Worm (Caenorhabditis elegans): ENCODE measurements around the gene crn-5.

crn-5 gene

ce11 chrII:10545924-10546783 is 46.4 kb upstream of the crn-5 start (continued):
- TF ChIP-seq snpc-1.1 (tag; optimal IDR thresholded peaks at IDR 0.05; ENCODE audit: insufficient read depth) (no peak), F37B4.10 (GFP tag; IDR thresholded peaks at IDR 0.05) (no peak), ets-4 (GFP tag; optimal IDR thresholded peaks at IDR 0.05) (no peak), ceh-27 (GFP tag; optimal IDR thresholded peaks at IDR 0.05) (no peak), F22D6.2 (tag; optimal IDR thresholded peaks at IDR 0.05) (no peak), unc-62 (GFP tag; optimal IDR thresholded peaks at IDR 0.05) (no peak), Y95B8A.8 (GFP tag; IDR thresholded peaks at IDR 0.05) (no peak), ZK185.1 (tag; optimal IDR thresholded peaks at IDR 0.05; ENCODE audit: poor library complexity, severe bottlenecking) (no peak), egrh-3 (GFP tag; IDR thresholded peaks at IDR 0.05) (no peak), nfya-2 (GFP tag; IDR thresholded peaks at IDR 0.05) (no peak), nhr-80 (tag; optimal IDR thresholded peaks at IDR 0.05) (no peak), ceh-40 (GFP tag; IDR thresholded peaks at IDR 0.05) (no peak), madf-10 (tag; optimal IDR thresholded peaks at IDR 0.05) (no peak), somi-1 (GFP tag; optimal IDR thresholded peaks at IDR 0.05) (no peak), Y56A3A.18 (GFP tag; IDR thresholded peaks at IDR 0.05) (no peak; the same call in 1 of the 2 replicates), F57A8.1 (GFP tag; optimal IDR thresholded peaks at IDR 0.05) (no peak), gei-17 (GFP tag; optimal IDR thresholded peaks at IDR 0.05) (no peak), bed-2 (GFP tag; IDR thresholded peaks at IDR 0.05) (no peak), lin-35 (GFP tag; optimal IDR thresholded peaks at IDR 0.05) (peak in 1 of 3 experiments; percentile 20), F10E7.11 (tag; optimal IDR thresholded peaks at IDR 0.05) (no peak), dpl-1 (GFP tag; optimal IDR thresholded peaks at IDR 0.05) (no peak), B0035.1 (tag; optimal IDR thresholded peaks at IDR 0.05) (no peak), ama-1 (optimal IDR thresholded peaks at IDR 0.05) (peak; percentile 74), ama-1 (GFP tag; optimal IDR thresholded peaks at IDR 0.05) (no peak), tlf-1 (GFP tag; optimal IDR thresholded peaks at IDR 0.05) (peak; percentile 39), mel-28 (tag; optimal IDR thresholded peaks at IDR 0.05; ENCODE audit: borderline replicate concordance) (no peak), ztf-25 (GFP tag; IDR thresholded peaks at IDR 0.05) (no peak), T07F8.4 (tag; optimal IDR thresholded peaks at IDR 0.05) (no peak), lsl-1 (GFP tag; optimal IDR thresholded peaks at IDR 0.05) (no peak), hsf-1 (GFP tag; IDR thresholded peaks at IDR 0.05) (peak; percentile 85), ztf-3 (GFP tag; optimal IDR thresholded peaks at IDR 0.05) (no peak), ceh-91 (GFP tag; IDR thresholded peaks at IDR 0.05) (no peak), let-526 (GFP tag; IDR thresholded peaks at IDR 0.05) (no peak), sea-2 (GFP tag; IDR thresholded peaks at IDR 0.05) (no peak), ztf-22 (GFP tag; optimal IDR thresholded peaks at IDR 0.05) (no peak), C06A6.2 (GFP tag; conservative IDR thresholded peaks at IDR 0.05) (no peak; the same call in 1 of the 2 replicates), F33H1.4 (GFP tag; IDR thresholded peaks at IDR 0.05) (no peak), zfh-2 (GFP tag; conservative IDR thresholded peaks at IDR 0.05) (peak; percentile 52), K11D2.4 (GFP tag; IDR thresholded peaks at IDR 0.05) (no peak), akir-1 (GFP tag; optimal IDR thresholded peaks at IDR 0.05) (no peak), lin-54 (GFP tag; optimal IDR thresholded peaks at IDR 0.05) (no peak), attf-3 (GFP tag; conservative IDR thresholded peaks at IDR 0.05) (0 out of 2 replicates have a peak, but pooled peaks have one; percentile 20), attf-5 (GFP tag; optimal IDR thresholded peaks at IDR 0.05) (no peak), rcor-1 (GFP tag; IDR thresholded peaks at IDR 0.05) (no peak; the same call in 1 of the 2 replicates), Y67H2A.10 (GFP tag; conservative IDR thresholded peaks at IDR 0.05) (no peak), ceh-58 (GFP tag; IDR thresholded peaks at IDR 0.05) (no peak), lag-1 (GFP tag; IDR thresholded peaks at IDR 0.05) (no peak), Y79H2A.3 (GFP tag; conservative IDR thresholded peaks at IDR 0.05) (0 out of 2 replicates have a peak, but pooled peaks have one; percentile 8)
